Worm (Caenorhabditis elegans) whole organism, L3 larva: ENCODE results near the gene M142.8.

Experiments used
- R02D3.7 ChIP-seq: fragments of 150-350 bp; optimal IDR thresholded peaks from 2 replicates; lab custom pipeline; 2014; ENCODE audit warnings: missing biosample characterization, missing genetic modification characterization
- ZK546.5 ChIP-seq: sonication (generic microtip); optimal IDR thresholded peaks from 2 replicates; lab custom pipeline; 2017; ENCODE audit warnings: missing biosample characterization, missing genetic modification characterization
- aly-2 ChIP-seq: fragments of 150-350 bp; optimal IDR thresholded peaks from 2 replicates; lab custom pipeline; 2014; ENCODE audit warnings: missing biosample characterization, missing genetic modification characterization
- ama-1 ChIP-seq: fragments of 150-350 bp; optimal IDR thresholded peaks from 2 replicates; lab custom pipeline; 2018
- ceh-28 ChIP-seq: fragments of 150-350 bp; optimal IDR thresholded peaks from 2 replicates; lab custom pipeline; 2014; ENCODE audit warnings: missing biosample characterization, missing genetic modification reagents, missing genetic modification characterization
- ceh-82 ChIP-seq: fragments of 150-350 bp; optimal IDR thresholded peaks from 2 replicates; lab custom pipeline; 2014; ENCODE audit warnings: missing biosample characterization, missing genetic modification characterization
- daf-12 ChIP-seq: fragments of 150-350 bp; optimal IDR thresholded peaks from 2 replicates; lab custom pipeline; 2014; ENCODE audit warnings: missing biosample characterization, missing genetic modification reagents, missing genetic modification characterization
- egl-27 ChIP-seq: sonication (generic microtip); optimal IDR thresholded peaks from 4 replicates; lab custom pipeline; 2017; ENCODE audit warnings: missing biosample characterization, missing genetic modification reagents, missing genetic modification characterization
- elt-1 ChIP-seq: fragments of 150-350 bp; optimal IDR thresholded peaks from 2 replicates; lab custom pipeline; 2014; ENCODE audit warnings: missing biosample characterization, missing genetic modification characterization
- fkh-10 ChIP-seq: sonication (generic microtip); optimal IDR thresholded peaks from 2 replicates; lab custom pipeline; 2017; ENCODE audit warnings: missing biosample characterization, missing genetic modification reagents, missing genetic modification characterization
- fos-1 ChIP-seq: fragments of 150-350 bp; optimal IDR thresholded peaks from 2 replicates; lab custom pipeline; 2014; ENCODE audit warnings: missing biosample characterization, missing genetic modification characterization
- hmg-11 ChIP-seq: sonication (generic microtip); optimal IDR thresholded peaks from 2 replicates; lab custom pipeline; 2016; ENCODE audit warnings: missing genetic modification characterization, missing compliant biosample characterization
- jun-1 ChIP-seq: fragments of 150-350 bp; optimal IDR thresholded peaks from 2 replicates; lab custom pipeline; 2014; ENCODE audit warnings: missing biosample characterization, missing genetic modification reagents, missing genetic modification characterization
- lin-15B ChIP-seq: fragments of 150-350 bp; optimal IDR thresholded peaks from 2 replicates; lab custom pipeline; 2014; ENCODE audit warnings: missing biosample characterization, missing genetic modification characterization
- lin-39 ChIP-seq: fragments of 150-350 bp; optimal IDR thresholded peaks from 2 replicates; lab custom pipeline; 2018; ENCODE audit warnings: missing biosample characterization, missing genetic modification reagents, missing genetic modification characterization
- mml-1 ChIP-seq: fragments of 150-350 bp; sonication (generic microtip); optimal IDR thresholded peaks from 3 replicates; lab custom pipeline; 2014; ENCODE audit warnings: missing biosample characterization, missing genetic modification characterization
- nfya-1 ChIP-seq: sonication (generic microtip); optimal IDR thresholded peaks from 2 replicates; lab custom pipeline; 2017; ENCODE audit warnings: missing genetic modification characterization, mild to moderate bottlenecking, missing compliant biosample characterization, antibody characterized with exemption, moderate library complexity; ENCODE audit not compliant: insufficient read depth
- nhr-11 ChIP-seq: fragments of 150-350 bp; optimal IDR thresholded peaks from 2 replicates; lab custom pipeline; 2014; ENCODE audit warnings: missing biosample characterization, missing genetic modification characterization
- nhr-12 ChIP-seq: fragments of 150-350 bp; optimal IDR thresholded peaks from 2 replicates; lab custom pipeline; 2014; ENCODE audit warnings: missing biosample characterization, missing genetic modification characterization
- nhr-23 ChIP-seq: fragments of 150-350 bp; optimal IDR thresholded peaks from 2 replicates; lab custom pipeline; 2014; ENCODE audit warnings: missing biosample characterization, missing genetic modification reagents, missing genetic modification characterization
- nhr-237 ChIP-seq: fragments of 150-350 bp; optimal IDR thresholded peaks from 2 replicates; lab custom pipeline; 2014; ENCODE audit warnings: missing biosample characterization, missing genetic modification characterization
- nhr-67 ChIP-seq: fragments of 150-350 bp; optimal IDR thresholded peaks from 2 replicates; lab custom pipeline; 2014; ENCODE audit warnings: missing biosample characterization, missing genetic modification characterization
- sea-2 ChIP-seq: fragments of 150-350 bp; sonication (generic microtip); optimal IDR thresholded peaks from 4 replicates; lab custom pipeline; 2014; ENCODE audit warnings: missing biosample characterization, missing genetic modification reagents, missing genetic modification characterization
- skn-1 ChIP-seq: fragments of 150-350 bp; optimal IDR thresholded peaks from 2 replicates; lab custom pipeline; 2014; ENCODE audit warnings: missing biosample characterization, missing genetic modification characterization
- snpc-4 ChIP-seq: fragments of 150-350 bp; optimal IDR thresholded peaks from 2 replicates; lab custom pipeline; 2014; ENCODE audit warnings: missing biosample characterization, missing genetic modification characterization
- unc-62 ChIP-seq: fragments of 150-350 bp; sonication (generic microtip); optimal IDR thresholded peaks from 4 replicates; lab custom pipeline; 2014; ENCODE audit warnings: missing biosample characterization, missing genetic modification reagents, missing genetic modification characterization
- ztf-11 ChIP-seq: fragments of 150-350 bp; optimal IDR thresholded peaks from 2 replicates; lab custom pipeline; 2014; ENCODE audit warnings: missing biosample characterization, missing genetic modification characterization

Gene M142.8

DNA sequence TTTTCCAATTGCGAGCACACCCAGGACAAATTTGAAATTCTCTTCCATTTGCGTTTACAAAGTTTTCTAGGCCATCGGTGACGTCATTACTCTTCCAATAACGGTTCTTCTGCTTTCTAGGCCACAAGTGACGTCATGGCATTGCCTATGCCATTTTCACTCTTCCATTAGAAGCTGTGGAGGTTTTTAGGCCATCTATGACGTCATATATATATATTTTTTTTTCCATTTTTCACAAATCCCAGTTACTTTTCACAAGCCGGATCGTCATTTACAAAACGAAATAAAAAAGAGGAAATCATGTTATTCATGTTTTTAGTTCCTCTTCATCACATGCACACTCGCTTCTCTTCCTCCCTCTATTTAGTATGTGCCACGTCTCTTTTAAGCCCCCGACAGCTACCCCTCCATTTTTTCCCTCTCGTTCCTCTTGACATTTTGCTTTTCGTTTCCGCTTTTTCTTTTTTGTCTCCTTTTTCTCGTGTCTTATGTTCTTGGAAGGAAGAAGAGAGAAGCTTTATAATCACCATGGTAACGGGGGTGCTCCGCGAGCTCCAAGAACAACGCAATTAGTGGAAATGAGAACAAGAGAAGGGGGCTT, 30.3 kb upstream of the M142.8 start:
- peak; percentile 71 for TF ChIP-seq fkh-10
- TF ChIP-seq skn-1 = no peak
- no peak for TF ChIP-seq ama-1
- TF ChIP-seq nfya-1 (tag; lab: Kevin White, UChicago) = peak; percentile 38
- TF ChIP-seq nhr-11 = peak; percentile 16
- peak; percentile 18 for TF ChIP-seq lin-39 (tag; lab: Kevin White, UChicago)
- TF ChIP-seq ceh-28 = no peak
- peak; percentile 39 for TF ChIP-seq snpc-4
- peak; percentile 21 for TF ChIP-seq lin-15B (tag; lab: Kevin White, UChicago)

DNA sequence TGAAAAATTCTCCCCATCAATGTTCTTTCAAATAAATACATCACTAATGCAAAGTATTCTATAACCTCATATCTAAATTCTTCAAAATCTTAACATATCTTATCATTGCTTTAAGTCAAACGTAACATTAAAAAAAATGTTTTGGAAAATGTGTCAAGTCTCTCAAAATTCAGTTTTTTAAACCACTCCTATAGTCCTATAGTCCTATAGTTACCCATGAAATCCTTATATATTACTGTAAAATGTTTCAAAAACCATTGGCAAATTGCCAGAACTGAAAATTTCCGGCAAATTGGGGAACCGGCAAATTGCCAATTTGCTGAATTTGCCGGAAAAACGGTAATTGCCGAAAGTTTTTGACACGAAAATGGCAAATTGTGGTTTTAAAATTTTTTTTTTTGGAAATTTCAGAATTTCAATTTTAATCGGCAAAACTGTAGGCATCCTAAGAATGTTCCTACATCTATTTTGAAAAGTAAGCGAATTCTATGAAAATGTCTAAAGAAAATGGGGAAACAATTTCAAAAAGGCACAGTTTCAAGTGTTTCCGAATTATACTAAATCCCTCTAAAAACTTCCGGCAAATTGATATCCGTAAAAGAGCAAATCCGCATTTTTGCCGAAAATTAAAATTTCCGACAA, 29.0 kb upstream of the M142.8 start:
- TF ChIP-seq nhr-12 (tag; lab: Kevin White, UChicago) = no peak
- TF ChIP-seq jun-1 (tag; lab: Kevin White, UChicago) = no peak
- TF ChIP-seq elt-1 (tag; lab: Kevin White, UChicago) = peak; percentile 68
- TF ChIP-seq, all 47 proteins: peak for 1

DNA sequence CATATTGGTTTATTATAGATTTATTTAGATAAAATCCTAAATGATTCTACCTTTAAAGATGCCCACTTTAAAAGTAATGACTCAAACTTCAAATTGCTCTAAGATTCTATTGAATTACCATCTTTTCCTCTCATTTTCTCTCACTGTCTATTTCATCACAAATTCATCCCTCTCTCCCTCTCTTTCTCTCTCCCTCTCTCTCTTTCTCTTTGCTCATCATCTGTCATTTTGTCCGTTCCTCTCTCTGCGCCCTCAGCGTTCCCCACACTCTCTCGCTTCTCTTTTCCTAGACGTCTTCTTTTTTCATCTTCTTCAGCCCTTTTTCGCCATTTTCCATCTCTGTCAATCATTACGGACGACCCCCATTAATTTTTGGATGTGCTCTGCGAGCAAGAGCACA, 28.3 kb upstream of the M142.8 start:
- TF ChIP-seq sea-2 (GFP tag; lab: Kevin White, UChicago) (no peak), ZK546.5 (tag; lab: Kevin White, UChicago) (no peak), jun-1 (tag; lab: Kevin White, UChicago) (peak; percentile 2), hmg-11 (tag; lab: Kevin White, UChicago) (peak; percentile 68), daf-12 (no peak), unc-62 (peak; percentile 29), nfya-1 (tag; lab: Kevin White, UChicago) (peak; percentile 62), lin-15B (tag; lab: Kevin White, UChicago) (peak; percentile 16), nhr-237 (tag; lab: Kevin White, UChicago) (no peak), aly-2 (tag; lab: Kevin White, UChicago) (no peak), egl-27 (tag; lab: Kevin White, UChicago) (no peak), lin-39 (tag; lab: Kevin White, UChicago) (peak; percentile 52), skn-1 (no peak), ceh-82 (peak; percentile 80)

DNA sequence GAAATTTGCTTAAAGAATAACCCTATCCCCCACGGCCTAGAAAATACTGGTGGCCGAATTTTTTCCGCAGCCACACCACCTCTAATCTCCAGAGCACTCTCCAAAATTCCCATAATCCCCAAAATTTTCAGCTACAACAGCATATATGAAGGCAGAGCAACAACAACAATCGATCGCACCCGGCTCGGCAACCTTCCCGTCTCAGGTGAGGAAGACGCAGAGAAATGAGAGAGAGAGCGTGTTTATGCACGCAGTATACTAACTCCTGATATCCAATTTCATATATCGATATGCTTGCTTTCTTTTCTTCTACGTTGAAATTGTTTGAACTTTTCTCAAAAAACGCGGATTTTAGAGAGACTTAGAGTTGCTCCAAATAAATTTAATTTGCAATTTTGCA, 27.1 kb upstream of the M142.8 start:
- TF ChIP-seq hmg-11 (tag; lab: Kevin White, UChicago) (peak; percentile 25), fos-1 (no peak), nhr-237 (tag; lab: Kevin White, UChicago) (no peak), fkh-10 (no peak)

ce11 chrIII:10907678-10908217, 25.7 kb upstream of the M142.8 start:
- TF ChIP-seq R02D3.7 (tag; lab: Kevin White, UChicago) (no peak), elt-1 (tag; lab: Kevin White, UChicago) (peak; percentile 77)

- TF ChIP-seq elt-1 (tag; lab: Kevin White, UChicago) (peak; percentile 16), ztf-11 (tag; lab: Kevin White, UChicago) (no peak)
Measured at ce11 chrIII:10908543-10908942, 24.9 kb upstream of the M142.8 start.

- no peak for TF ChIP-seq nhr-67 (tag; lab: Kevin White, UChicago)
- no peak for TF ChIP-seq egl-27 (tag; lab: Kevin White, UChicago)
Measured at ce11 chrIII:10909166-10909565, 24.3 kb upstream of the M142.8 start.

- TF ChIP-seq nhr-23 = peak; percentile 6
- TF ChIP-seq mml-1 (tag; lab: Kevin White, UChicago) = no peak
Measured at ce11 chrIII:10911160-10911559, 22.3 kb upstream of the M142.8 start, which contains the start of gene cut-6. Gene cut-6 (plus strand): TSS chrIII:10911460.
